Worm (Caenorhabditis elegans): Measurements from ENCODE around the gene C16A11.4.

C16A11.4 gene

ce11 chrII:4219062-4219461 lies 7.8 kb upstream of the C16A11.4 start, which contains the start of gene F31D5.1:
TSS of gene F31D5.1 (plus strand) at chrII:4219362.
- TF ChIP-seq egl-27 (tag; optimal IDR thresholded peaks at IDR 0.05) (no peak), lin-13 (GFP tag; optimal IDR thresholded peaks at IDR 0.05) (no peak), lsy-2 (tag; optimal IDR thresholded peaks at IDR 0.05) (no peak), lin-11 (tag; optimal IDR thresholded peaks at IDR 0.05) (no peak), blmp-1 (tag; optimal IDR thresholded peaks at IDR 0.05; ENCODE audit: insufficient read depth) (no peak), aly-2 (tag; optimal IDR thresholded peaks at IDR 0.05) (no peak), elt-3 (tag; optimal IDR thresholded peaks at IDR 0.05) (no peak), sma-9 (GFP tag; optimal IDR thresholded peaks at IDR 0.05) (no peak), sma-9 (tag; optimal IDR thresholded peaks at IDR 0.05) (no peak), skn-1 (tag; optimal IDR thresholded peaks at IDR 0.05) (no peak), zag-1 (tag; optimal IDR thresholded peaks at IDR 0.05) (no peak), nhr-77 (tag; optimal IDR thresholded peaks at IDR 0.05) (no peak), sma-3 (GFP tag; optimal IDR thresholded peaks at IDR 0.05) (no peak), sem-4 (tag; optimal IDR thresholded peaks at IDR 0.05) (no peak), ama-1 (optimal IDR thresholded peaks at IDR 0.05) (no peak), mab-5 (tag; optimal IDR thresholded peaks at IDR 0.05) (no peak), ztf-1 (GFP tag; conservative IDR thresholded peaks at IDR 0.05) (no peak), fos-1 (tag; optimal IDR thresholded peaks at IDR 0.05) (no peak), unc-39 (tag; optimal IDR thresholded peaks at IDR 0.05) (no peak)

DNA sequence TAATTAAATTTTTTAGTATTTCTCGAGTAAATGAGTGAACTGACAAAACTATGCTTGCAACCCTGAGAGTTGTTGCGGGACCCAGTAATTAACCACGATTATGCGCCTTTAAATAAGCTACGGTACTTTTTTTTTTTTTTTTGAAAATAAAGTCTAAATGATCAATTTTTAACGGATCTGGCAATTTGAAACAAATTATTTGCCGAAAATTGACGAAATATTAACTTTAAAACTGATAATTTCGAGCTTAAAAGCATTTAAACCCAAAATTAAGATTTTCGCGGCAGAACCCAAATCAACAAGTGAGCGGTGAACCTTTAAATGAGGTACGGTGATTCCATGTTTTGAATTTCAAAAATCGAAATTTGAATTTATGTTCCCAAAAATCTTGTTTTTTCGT lies 4.4 kb upstream of the C16A11.4 start:
- TF ChIP-seq lin-39 (tag; optimal IDR thresholded peaks at IDR 0.05) = no peak
- no peak for TF ChIP-seq nhr-6 (tag; optimal IDR thresholded peaks at IDR 0.05)
- TF ChIP-seq peb-1 (tag; optimal IDR thresholded peaks at IDR 0.05) = no peak
- no peak for TF ChIP-seq ZK546.5 (tag; optimal IDR thresholded peaks at IDR 0.05)
- no peak for TF ChIP-seq unc-55 (GFP tag; optimal IDR thresholded peaks at IDR 0.05)
- TF ChIP-seq mdl-1 (tag; optimal IDR thresholded peaks at IDR 0.05) = no peak
- no peak for TF ChIP-seq R02D3.7 (tag; optimal IDR thresholded peaks at IDR 0.05)
- no peak for TF ChIP-seq zag-1 (tag; optimal IDR thresholded peaks at IDR 0.05)
- no peak for TF ChIP-seq egl-27 (tag; optimal IDR thresholded peaks at IDR 0.05)
- TF ChIP-seq elt-1 (tag; optimal IDR thresholded peaks at IDR 0.05) = no peak
- TF ChIP-seq sma-9 (GFP tag; optimal IDR thresholded peaks at IDR 0.05) = no peak
- TF ChIP-seq sma-9 (tag; optimal IDR thresholded peaks at IDR 0.05) = no peak
- TF ChIP-seq lin-13 (GFP tag; optimal IDR thresholded peaks at IDR 0.05) = no peak
- TF ChIP-seq sem-4 (tag; optimal IDR thresholded peaks at IDR 0.05) = no peak
- TF ChIP-seq nhr-23 (tag; optimal IDR thresholded peaks at IDR 0.05) = no peak
- TF ChIP-seq gmeb-1 (tag; optimal IDR thresholded peaks at IDR 0.05) = no peak
- no peak for TF ChIP-seq unc-62 (GFP tag; optimal IDR thresholded peaks at IDR 0.05)
- no peak for TF ChIP-seq ztf-11 (tag; optimal IDR thresholded peaks at IDR 0.05)
- TF ChIP-seq sma-3 (GFP tag; optimal IDR thresholded peaks at IDR 0.05) = no peak
- TF ChIP-seq nhr-25 (tag; optimal IDR thresholded peaks at IDR 0.05) = no peak

ce11 chrII:4222983-4223382 lies 3.9 kb upstream of the C16A11.4 start, which contains the start of gene C16A11.5:
TSS of gene C16A11.5 (plus strand) at chrII:4223305.
- TF ChIP-seq nhr-10 (tag; optimal IDR thresholded peaks at IDR 0.05) (no peak), zag-1 (tag; optimal IDR thresholded peaks at IDR 0.05) (no peak), nhr-237 (tag; optimal IDR thresholded peaks at IDR 0.05) (no peak), nhr-129 (tag; optimal IDR thresholded peaks at IDR 0.05) (no peak), ztf-1 (GFP tag; conservative IDR thresholded peaks at IDR 0.05) (no peak)

ce11 chrII:4228112-4228770 lies 1.4 kb downstream of the C16A11.4 start:
- TF ChIP-seq nhr-21 (tag; optimal IDR thresholded peaks at IDR 0.05) = no peak
- no peak for TF ChIP-seq nhr-237 (tag; optimal IDR thresholded peaks at IDR 0.05)
- no peak for TF ChIP-seq snpc-4 (tag; optimal IDR thresholded peaks at IDR 0.05)
- no peak for TF ChIP-seq F13H6.1 (tag; optimal IDR thresholded peaks at IDR 0.05)
- TF ChIP-seq sma-9 (GFP tag; optimal IDR thresholded peaks at IDR 0.05) = no peak
- TF ChIP-seq sma-9 (tag; optimal IDR thresholded peaks at IDR 0.05) = no peak
- TF ChIP-seq Y55F3AM.14 (GFP tag; optimal IDR thresholded peaks at IDR 0.05) = no peak
- no peak for TF ChIP-seq mab-5 (tag; optimal IDR thresholded peaks at IDR 0.05)
- TF ChIP-seq elt-1 (tag; optimal IDR thresholded peaks at IDR 0.05) = no peak
- TF ChIP-seq nhr-25 (tag; optimal IDR thresholded peaks at IDR 0.05) = no peak
- TF ChIP-seq elt-3 (tag; optimal IDR thresholded peaks at IDR 0.05) = no peak
- no peak for TF ChIP-seq blmp-1 (tag; optimal IDR thresholded peaks at IDR 0.05; ENCODE audit: insufficient read depth)
- TF ChIP-seq C34F6.9 (tag; optimal IDR thresholded peaks at IDR 0.05) = no peak
